Fruit fly (Drosophila melanogaster) whole organism, wandering third instar larva: Measurements from ENCODE around the gene Jon99Ciii.
"Not testable (repeated sequence)": the region's sequence is repeated elsewhere in the genome, so short reads cannot be mapped to it uniquely, and the experiment has no call there.

ENCODE experiments used
- CG9705 ChIP-seq: fragments of 200-800 bp; sonication (Bioruptor generic); optimal IDR thresholded peaks from 2 replicates; lab custom pipeline; 2018; ENCODE audit warnings: missing biosample characterization, mild to moderate bottlenecking, missing genetic modification characterization
- HLH106 ChIP-seq: fragments of 200-800 bp; optimal IDR thresholded peaks from 3 replicates; lab custom pipeline; 2019; ENCODE audit warnings: missing biosample characterization, mild to moderate bottlenecking, missing genetic modification characterization, moderate library complexity

DNA sequence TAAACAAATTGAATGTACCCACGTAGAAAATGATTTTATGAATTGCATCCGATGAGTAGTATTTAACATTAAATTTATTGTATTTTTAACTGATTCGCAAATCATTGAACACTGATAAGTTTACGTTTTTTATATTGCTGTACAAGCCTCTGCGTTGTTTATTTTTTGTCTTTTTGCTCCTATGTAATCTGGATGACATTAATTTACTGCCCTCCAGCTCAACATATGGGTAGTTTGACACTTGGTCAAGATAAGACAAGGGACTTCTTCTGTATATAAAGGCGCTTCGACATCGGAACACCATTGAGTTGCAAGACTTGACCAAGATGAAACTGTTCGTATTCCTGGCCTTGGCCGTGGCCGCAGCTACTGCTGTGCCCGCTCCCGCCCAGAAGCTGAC is at the start of gene Jon99Ciii:
- not testable (repeated sequence) for TF ChIP-seq CG9705 (GFP tag; lab: Kevin White, UChicago); HLH106 (tag; lab: Kevin White, UChicago)
